Fruit fly (Drosophila melanogaster) whole organism, wandering third instar larva: ENCODE measurements around the gene qjt.
A peak's percentile ranks its signal among the peaks of the same experiment; 100 is the strongest.

ENCODE experiments used
- Abd-B ChIP-seq: fragments of >200 bp; optimal IDR thresholded peaks from 2 replicates; lab custom pipeline; 2017; ENCODE audit warnings: missing biosample characterization, missing genetic modification characterization
- CG32264 ChIP-seq: fragments of 200-800 bp; sonication (Bioruptor generic); optimal IDR thresholded peaks from 2 replicates; lab custom pipeline; 2016; ENCODE audit warnings: missing biosample characterization, missing genetic modification characterization
- Dfd ChIP-seq: fragments of >200 bp; optimal IDR thresholded peaks from 2 replicates; lab custom pipeline; 2017; ENCODE audit warnings: missing biosample characterization, missing genetic modification characterization
- GATAd ChIP-seq: sonication (Bioruptor generic); optimal IDR thresholded peaks from 2 replicates; lab custom pipeline; 2016; ENCODE audit warnings: missing biosample characterization, missing genetic modification characterization
- HLH106 ChIP-seq: fragments of 200-800 bp; optimal IDR thresholded peaks from 3 replicates; lab custom pipeline; 2019; ENCODE audit warnings: missing biosample characterization, mild to moderate bottlenecking, missing genetic modification characterization, moderate library complexity
- Hnf4 ChIP-seq: fragments of 200-800 bp; sonication (Bioruptor generic); optimal IDR thresholded peaks from 2 replicates; lab custom pipeline; 2016; ENCODE audit warnings: missing biosample characterization, mild to moderate bottlenecking, missing genetic modification characterization
- Hr78 ChIP-seq: fragments of >200 bp; optimal IDR thresholded peaks from 2 replicates; lab custom pipeline; 2017; ENCODE audit warnings: missing biosample characterization, missing genetic modification characterization
- Hr83 ChIP-seq: fragments of 200-300 bp; sonication (Bioruptor generic); optimal IDR thresholded peaks from 2 replicates; lab custom pipeline; 2016; ENCODE audit warnings: missing biosample characterization, mild to moderate bottlenecking, missing genetic modification characterization, moderate library complexity; ENCODE audit not compliant: poor library complexity, severe bottlenecking
- Jra ChIP-seq: sonication (Bioruptor generic); optimal IDR thresholded peaks from 2 replicates; lab custom pipeline; 2016; ENCODE audit warnings: missing biosample characterization, missing genetic modification characterization
- Myc ChIP-seq: fragments of >200 bp; optimal IDR thresholded peaks from 2 replicates; lab custom pipeline; 2017
- N ChIP-seq: fragments of >200 bp; optimal IDR thresholded peaks from 2 replicates; lab custom pipeline; 2018; ENCODE audit warnings: missing biosample characterization, missing external identifiers, missing genetic modification characterization
- OdsH ChIP-seq: fragments of 200-800 bp; sonication (Bioruptor generic); optimal IDR thresholded peaks from 2 replicates; lab custom pipeline; 2016; ENCODE audit warnings: missing biosample characterization, mild to moderate bottlenecking, missing genetic modification characterization
- Rel ChIP-seq, 2 experiments: fragments of 200-800 bp; sonication (Bioruptor generic) in 1 of 2; optimal IDR thresholded peaks; 2 replicates in 1 of 2; 3 replicates in 1 of 2; lab custom pipeline; 2016 to 2019; ENCODE audit warnings: mild to moderate bottlenecking in 2 of 2, missing biosample characterization in 2 of 2, missing genetic modification characterization in 2 of 2, moderate library complexity in 1 of 2
- Sp1 ChIP-seq: fragments of 200-800 bp; sonication (Bioruptor generic); optimal IDR thresholded peaks from 3 replicates; lab custom pipeline; 2019; ENCODE audit warnings: missing biosample characterization, mild to moderate bottlenecking, missing genetic modification characterization, moderate library complexity
- br ChIP-seq: fragments of 200-800 bp; sonication (Bioruptor generic); optimal IDR thresholded peaks from 2 replicates; lab custom pipeline; 2016; ENCODE audit warnings: missing biosample characterization, missing genetic modification characterization
- brk ChIP-seq: fragments of 200-800 bp; sonication (Bioruptor generic); optimal IDR thresholded peaks from 2 replicates; lab custom pipeline; 2016; ENCODE audit warnings: missing biosample characterization, mild to moderate bottlenecking, missing genetic modification characterization
- dl ChIP-seq, 2 experiments: fragments of 175-275, 200-275 bp in 1 of 2; fragments of 200-275 bp in 1 of 2; sonication (Bioruptor generic); optimal IDR thresholded peaks; lab custom pipeline; 2018; ENCODE audit warnings: mild to moderate bottlenecking in 2 of 2, missing biosample characterization in 2 of 2, missing genetic modification characterization in 2 of 2, moderate library complexity in 2 of 2; ENCODE audit not compliant: partially characterized antibody in 2 of 2, insufficient read depth in 1 of 2
- dmrt93B ChIP-seq: fragments of 200-800 bp; sonication (Bioruptor generic); optimal IDR thresholded peaks from 2 replicates; lab custom pipeline; 2018; ENCODE audit warnings: missing biosample characterization, mild to moderate bottlenecking, missing genetic modification characterization
- dsf ChIP-seq: sonication (Bioruptor generic); optimal IDR thresholded peaks from 2 replicates; lab custom pipeline; 2016; ENCODE audit warnings: missing biosample characterization, missing genetic modification characterization, borderline replicate concordance
- ey ChIP-seq: fragments of 200-800 bp; sonication (Bioruptor generic); optimal IDR thresholded peaks from 2 replicates; lab custom pipeline; 2016; ENCODE audit warnings: missing biosample characterization, missing genetic modification characterization
- fru ChIP-seq: fragments of 200-800 bp; sonication (Bioruptor generic); optimal IDR thresholded peaks from 3 replicates; lab custom pipeline; 2016; ENCODE audit warnings: missing biosample characterization, mild to moderate bottlenecking, missing genetic modification characterization
- h ChIP-seq: fragments of 200-800 bp; sonication (Bioruptor generic); optimal IDR thresholded peaks from 3 replicates; lab custom pipeline; 2016; ENCODE audit warnings: missing biosample characterization, mild to moderate bottlenecking, missing genetic modification characterization
- jim ChIP-seq: fragments of 175-275, 200-325 bp; sonication (Bioruptor generic); optimal IDR thresholded peaks from 2 replicates; lab custom pipeline; 2016; ENCODE audit warnings: missing biosample characterization, mild to moderate bottlenecking, missing genetic modification characterization
- lola ChIP-seq: fragments of >200 bp; optimal IDR thresholded peaks from 2 replicates; lab custom pipeline; 2017; ENCODE audit warnings: missing biosample characterization, missing genetic modification characterization
- pan ChIP-seq: fragments of >200 bp; optimal IDR thresholded peaks from 2 replicates; lab custom pipeline; 2017
- psq ChIP-seq: fragments of 200-800 bp; sonication (Bioruptor generic); optimal IDR thresholded peaks from 3 replicates; lab custom pipeline; 2017; ENCODE audit warnings: missing biosample characterization, mild to moderate bottlenecking, missing genetic modification characterization, moderate library complexity
- rgr ChIP-seq: fragments of 200-800 bp; sonication (Bioruptor generic); optimal IDR thresholded peaks from 3 replicates; lab custom pipeline; 2016; ENCODE audit warnings: missing biosample characterization, mild to moderate bottlenecking, missing genetic modification characterization
- sage ChIP-seq: fragments of 200-800 bp; sonication (Bioruptor generic); optimal IDR thresholded peaks from 2 replicates; lab custom pipeline; 2016; ENCODE audit warnings: missing biosample characterization, mild to moderate bottlenecking, missing genetic modification characterization
- sv ChIP-seq: fragments of 200-800 bp; sonication (Bioruptor generic); optimal IDR thresholded peaks from 3 replicates; lab custom pipeline; 2016; ENCODE audit warnings: missing biosample characterization, missing genetic modification characterization

The qjt gene

dm6 chr3L:17436331-17436730 lies 42.6 kb upstream of the qjt start, which contains the start of gene CG12229:
TSS of gene CG12229 (minus strand) at chr3L:17436431.
- TF ChIP-seq brk (GFP tag; lab: Kevin White, UChicago), result no peak
- no peak for TF ChIP-seq rgr

dm6 chr3L:17438872-17439495 lies 39.9 kb upstream of the qjt start, which contains the start of gene CG18265:
TSS of gene CG18265 (plus strand) at chr3L:17439401.
- no peak for TF ChIP-seq psq
- no peak for TF ChIP-seq dmrt93B (GFP tag; lab: Kevin White, UChicago)
- no peak for TF ChIP-seq Jra
- TF ChIP-seq sv, result no peak
- no peak for TF ChIP-seq lola (GFP tag; lab: Kevin White, UChicago)
- TF ChIP-seq jim, result no peak
- TF ChIP-seq rgr, result no peak

- peak; percentile 72 for TF ChIP-seq Dfd (GFP tag; lab: Kevin White, UChicago)
- TF ChIP-seq Abd-B, result no peak
Observed at dm6 chr3L:17441602-17442001, 37.3 kb upstream of the qjt start.

- TF ChIP-seq N, result no peak
- no peak for TF ChIP-seq lola (GFP tag; lab: Kevin White, UChicago)
- TF ChIP-seq dmrt93B (GFP tag; lab: Kevin White, UChicago), result no peak
- no peak for TF ChIP-seq HLH106
- TF ChIP-seq ey (GFP tag; lab: Kevin White, UChicago), result no peak
- no peak for TF ChIP-seq jim
- TF ChIP-seq GATAd (GFP tag; lab: Kevin White, UChicago), result no peak
Observed at dm6 chr3L:17444569-17444968, 34.3 kb upstream of the qjt start.

dm6 chr3L:17445629-17446431 lies 33.1 kb upstream of the qjt start:
- TF ChIP-seq h (no peak), Hr83 (GFP tag; lab: Kevin White, UChicago) (no peak), CG32264 (GFP tag; lab: Kevin White, UChicago) (no peak), Dfd (GFP tag; lab: Kevin White, UChicago) (peak; percentile 82)

- TF ChIP-seq sv (no peak), dmrt93B (GFP tag; lab: Kevin White, UChicago) (no peak), dl (GFP tag; optimal IDR thresholded peaks at IDR 0.05; lab: Kevin White, UChicago; ENCODE audit: insufficient read depth in 1 of 2, partially characterized antibody in 2 of 2) (no peak), Rel (GFP tag; optimal IDR thresholded peaks at IDR 0.05; lab: Kevin White, UChicago) (no peak), Rel (tag; optimal IDR thresholded peaks at IDR 0.05; lab: Kevin White, UChicago) (no peak), Hr78 (GFP tag; lab: Kevin White, UChicago) (no peak), pan (lab: Kevin White, UChicago) (no peak), Hr83 (GFP tag; lab: Kevin White, UChicago) (no peak), Hnf4 (GFP tag; lab: Kevin White, UChicago) (no peak)
Observed at dm6 chr3L:17447881-17448280, 31.0 kb upstream of the qjt start.

dm6 chr3L:17457695-17458242 lies 21.1 kb upstream of the qjt start:
- no peak for TF ChIP-seq Myc (lab: Kevin White, UChicago)
- no peak for TF ChIP-seq brk (GFP tag; lab: Kevin White, UChicago)
- no peak for TF ChIP-seq dsf (GFP tag; lab: Kevin White, UChicago)
- no peak for TF ChIP-seq dl (GFP tag; optimal IDR thresholded peaks at IDR 0.05; lab: Kevin White, UChicago; ENCODE audit: insufficient read depth in 1 of 2, partially characterized antibody in 2 of 2)
- TF ChIP-seq rgr, result no peak
- no peak for TF ChIP-seq N
- TF ChIP-seq jim, result no peak
- TF ChIP-seq Hr83 (GFP tag; lab: Kevin White, UChicago), result no peak
- TF ChIP-seq Jra, result no peak
- TF ChIP-seq ey (GFP tag; lab: Kevin White, UChicago), result no peak
- no peak for TF ChIP-seq br (GFP tag; lab: Kevin White, UChicago)
- no peak for TF ChIP-seq sage (GFP tag; lab: Kevin White, UChicago)
- no peak for TF ChIP-seq Sp1 (GFP tag; lab: Kevin White, UChicago)
- TF ChIP-seq OdsH (GFP tag; lab: Kevin White, UChicago), result no peak
- TF ChIP-seq fru (GFP tag; lab: Kevin White, UChicago), result no peak
